Worm (Caenorhabditis elegans): ENCODE data around the gene C18A3.7.

The C18A3.7 gene

ce11 chrII:5701485-5701884 lies 28.8 kb downstream of the C18A3.7 start (continued):
- TF ChIP-seq dpl-1 (GFP tag; optimal IDR thresholded peaks at IDR 0.05): peak; percentile 40 to 50 (median 43)
- TF ChIP-seq F16B12.6 (tag; optimal IDR thresholded peaks at IDR 0.05): peak; percentile 12
- peak; percentile 35; the same call in 1 of the 2 replicates for TF ChIP-seq mab-9 (GFP tag; IDR thresholded peaks at IDR 0.05)
- TF ChIP-seq swsn-7 (tag; optimal IDR thresholded peaks at IDR 0.05): peak; percentile 78
- no peak for TF ChIP-seq nhr-76 (tag; optimal IDR thresholded peaks at IDR 0.05)
- no peak for TF ChIP-seq ceh-8 (GFP tag; optimal IDR thresholded peaks at IDR 0.05)
- TF ChIP-seq elt-3 (tag; optimal IDR thresholded peaks at IDR 0.05): peak in 1 of 6 experiments; percentile 35
- peak; percentile 70 for TF ChIP-seq fos-1 (tag; optimal IDR thresholded peaks at IDR 0.05)
- TF ChIP-seq nhr-12 (tag; optimal IDR thresholded peaks at IDR 0.05): no peak
- TF ChIP-seq lir-3 (tag; optimal IDR thresholded peaks at IDR 0.05; ENCODE audit: poor library complexity): peak; percentile 36
- TF ChIP-seq nhr-90 (tag; optimal IDR thresholded peaks at IDR 0.05; ENCODE audit: poor library complexity): peak; percentile 87
- TF ChIP-seq nhr-11 (tag; optimal IDR thresholded peaks at IDR 0.05): no peak
- TF ChIP-seq ama-1 (optimal IDR thresholded peaks at IDR 0.05): peak; percentile 84
- no peak for TF ChIP-seq ceh-88 (GFP tag; IDR thresholded peaks at IDR 0.05)
- TF ChIP-seq lin-15B (tag; optimal IDR thresholded peaks at IDR 0.05): peak; percentile 36
- TF ChIP-seq elt-2 (tag; optimal IDR thresholded peaks at IDR 0.05): peak; percentile 87
- peak; percentile 45 to 72 for TF ChIP-seq lin-35 (GFP tag; optimal IDR thresholded peaks at IDR 0.05)
- peak; percentile 78 for TF ChIP-seq nhr-20 (tag; optimal IDR thresholded peaks at IDR 0.05)
- peak; percentile 67 for TF ChIP-seq xbp-1 (tag; optimal IDR thresholded peaks at IDR 0.05)
- no peak for TF ChIP-seq C34B4.2 (tag; optimal IDR thresholded peaks at IDR 0.05)
- TF ChIP-seq snpc-4 (tag; optimal IDR thresholded peaks at IDR 0.05): peak; percentile 99
- peak; percentile 12 for TF ChIP-seq ztf-4 (tag; optimal IDR thresholded peaks at IDR 0.05)
- TF ChIP-seq grh-1 (GFP tag; IDR thresholded peaks at IDR 0.05): peak; percentile 67
- TF ChIP-seq nhr-77 (tag; optimal IDR thresholded peaks at IDR 0.05): peak; percentile 60
- TF ChIP-seq pqm-1 (tag; optimal IDR thresholded peaks at IDR 0.05): no peak
- peak; percentile 71 for TF ChIP-seq dsc-1 (tag; optimal IDR thresholded peaks at IDR 0.05)
- peak; percentile 20 for TF ChIP-seq isw-1 (GFP tag; IDR thresholded peaks at IDR 0.05)
- TF ChIP-seq tbx-2 (tag; optimal IDR thresholded peaks at IDR 0.05): peak; percentile 75
- peak in 1 of 2 experiments; percentile 57 for TF ChIP-seq egl-27 (tag; optimal IDR thresholded peaks at IDR 0.05)
- TF ChIP-seq efl-1 (optimal IDR thresholded peaks at IDR 0.05): peak; percentile 56 to 69
- TF ChIP-seq efl-1 (GFP tag; optimal IDR thresholded peaks at IDR 0.05 in 1 of 2): peak; percentile 32 to 95
- peak; percentile 55 to 77 for TF ChIP-seq lsy-2 (tag; optimal IDR thresholded peaks at IDR 0.05)

ce11 chrII:5698869-5699268 lies 31.4 kb downstream of the C18A3.7 start, which contains the start of the genes C25H3.10 and C25H3.1:
TSS of gene C25H3.10 (minus strand) at chrII:5698969.
TSS of gene C25H3.1 (plus strand) at chrII:5699071.
- TF ChIP-seq snu-23 (GFP tag; optimal IDR thresholded peaks at IDR 0.05): peak; percentile 33
- TF ChIP-seq nhr-19 (GFP tag; conservative IDR thresholded peaks at IDR 0.05): peak; percentile 10
- TF ChIP-seq unc-62 (GFP tag; optimal IDR thresholded peaks at IDR 0.05): no peak
- no peak for TF ChIP-seq swsn-7 (tag; optimal IDR thresholded peaks at IDR 0.05)
- peak; percentile 44 for TF ChIP-seq rnt-1 (tag; optimal IDR thresholded peaks at IDR 0.05)
- peak; percentile 39 for TF ChIP-seq nhr-71 (tag; optimal IDR thresholded peaks at IDR 0.05)
- TF ChIP-seq lin-14 (GFP tag; optimal IDR thresholded peaks at IDR 0.05): peak; percentile 6
- peak; percentile 57 for TF ChIP-seq snpc-4 (tag; optimal IDR thresholded peaks at IDR 0.05)
- TF ChIP-seq unc-30 (tag; optimal IDR thresholded peaks at IDR 0.05): no peak
- peak; percentile 20 for TF ChIP-seq blmp-1 (tag; optimal IDR thresholded peaks at IDR 0.05)
- TF ChIP-seq zag-1 (tag; optimal IDR thresholded peaks at IDR 0.05): no peak
- TF ChIP-seq aly-2 (tag; optimal IDR thresholded peaks at IDR 0.05): no peak
- TF ChIP-seq nhr-47 (tag; optimal IDR thresholded peaks at IDR 0.05): no peak
- TF ChIP-seq lsy-2 (tag; optimal IDR thresholded peaks at IDR 0.05): peak; percentile 2 to 4
- no peak for TF ChIP-seq ceh-63 (GFP tag; optimal IDR thresholded peaks at IDR 0.05)
- peak; percentile 19 for TF ChIP-seq nhr-20 (tag; optimal IDR thresholded peaks at IDR 0.05)
